Worm (Caenorhabditis elegans) whole organism, midembryonic: ENCODE measurements around the gene col-102.

Source experiments
- T22C8.4 ChIP-seq: fragments of 200-800 bp; sonication (Bioruptor generic); IDR thresholded peaks from 2 replicates; pipeline ENCODE4 v1.3.6; 2022; ENCODE audit warnings: missing genetic modification characterization, missing compliant biosample characterization
- cog-1 ChIP-seq: sonication (generic microtip); optimal IDR thresholded peaks from 2 replicates; lab custom pipeline; 2016; ENCODE audit warnings: missing genetic modification characterization, missing compliant biosample characterization
- flt-1 ChIP-seq: fragments of 200-800 bp; sonication (Bioruptor generic); IDR thresholded peaks from 2 replicates; pipeline ENCODE4 v1.3.6; 2022; ENCODE audit warnings: missing genetic modification characterization, missing compliant biosample characterization
- klf-2 ChIP-seq: fragments of 200-800 bp; sonication (Bioruptor generic); conservative IDR thresholded peaks from 2 replicates; pipeline ENCODE4 v1.3.6; 2022; ENCODE audit warnings: missing genetic modification reagents, missing genetic modification characterization, missing compliant biosample characterization
- med-1 ChIP-seq: sonication (generic microtip); optimal IDR thresholded peaks from 2 replicates; lab custom pipeline; 2017; ENCODE audit warnings: missing genetic modification characterization, mild to moderate bottlenecking, missing compliant biosample characterization, antibody characterized with exemption, missing genetic modification reagents; ENCODE audit not compliant: insufficient read depth
- ref-1 ChIP-seq: fragments of 200-800 bp; sonication (Bioruptor generic); conservative IDR thresholded peaks from 2 replicates; pipeline ENCODE4 v1.3.6; 2022; ENCODE audit warnings: missing genetic modification reagents, missing genetic modification characterization, missing compliant biosample characterization
- tab-1 ChIP-seq: fragments of 200-800 bp; sonication (Bioruptor generic); IDR thresholded peaks from 2 replicates; pipeline ENCODE4 v1.3.6; 2022; ENCODE audit warnings: missing genetic modification characterization, missing compliant biosample characterization
- ztf-23 ChIP-seq: fragments of 200-800 bp; sonication (Bioruptor generic); IDR thresholded peaks from 2 replicates; pipeline ENCODE4 v1.3.6; 2022; ENCODE audit warnings: missing genetic modification reagents, missing genetic modification characterization, missing compliant biosample characterization
- ztf-29 ChIP-seq: fragments of 200-800 bp; sonication (Bioruptor generic); IDR thresholded peaks from 2 replicates; pipeline ENCODE4 v1.3.6; 2022; ENCODE audit warnings: missing genetic modification reagents, missing genetic modification characterization, missing compliant biosample characterization

DNA sequence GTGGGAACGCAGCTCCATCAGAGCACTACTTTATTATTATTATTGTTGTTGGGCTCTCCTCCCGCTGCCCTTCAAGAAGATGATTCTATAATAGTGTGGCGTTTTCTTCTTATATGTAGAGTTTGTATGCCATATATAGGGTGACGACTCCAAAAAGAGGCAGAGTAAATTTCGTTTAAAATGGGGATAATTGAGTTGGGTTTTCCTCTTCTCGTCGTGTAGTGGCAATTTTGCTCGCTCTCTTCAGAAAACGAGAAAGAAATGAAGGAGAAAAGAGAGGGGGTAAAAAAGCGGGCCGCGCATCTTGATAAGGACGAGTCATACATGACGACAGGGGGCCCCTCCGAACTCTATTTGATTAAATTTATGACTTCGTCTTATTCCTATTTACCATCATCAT lies 40.8 kb upstream of the col-102 start:
- TF ChIP-seq med-1, result no peak
- TF ChIP-seq cog-1 (tag; lab: Kevin White, UChicago), result no peak
- no peak for TF ChIP-seq klf-2
- no peak for TF ChIP-seq ref-1 (GFP tag; lab: Robert Waterston, UW)
- no peak for TF ChIP-seq ztf-29 (GFP tag; lab: Robert Waterston, UW)
- no peak for TF ChIP-seq ztf-23 (GFP tag; lab: Robert Waterston, UW)
- no peak for TF ChIP-seq T22C8.4 (GFP tag; lab: Robert Waterston, UW)
- TF ChIP-seq tab-1 (GFP tag; lab: Robert Waterston, UW), result no peak
- no peak for TF ChIP-seq flt-1 (GFP tag; lab: Robert Waterston, UW)
